Worm (Caenorhabditis elegans) whole organism, mixed stage, embryonic: Measurements from ENCODE around the gene math-34.
A peak's percentile ranks its signal among the peaks of the same experiment; 100 is the strongest.
"Not testable (repeated sequence)": the region's sequence is repeated elsewhere in the genome, so short reads cannot be mapped to it uniquely, and the experiment has no call there.

Experiments used
- M03D4.4 ChIP-seq: sonication (generic microtip); optimal IDR thresholded peaks from 2 replicates; lab custom pipeline; 2017; ENCODE audit warnings: mild to moderate bottlenecking, missing genetic modification characterization, missing compliant biosample characterization
- bed-3 ChIP-seq: fragments of 200-800 bp; sonication (Bioruptor generic); optimal IDR thresholded peaks from 3 replicates; lab custom pipeline; 2018; ENCODE audit warnings: mild to moderate bottlenecking, missing genetic modification characterization, moderate library complexity, missing compliant biosample characterization
- blmp-1 ChIP-seq: fragments of 150-350 bp; optimal IDR thresholded peaks from 2 replicates; lab custom pipeline; 2014; ENCODE audit warnings: missing biosample characterization, missing genetic modification characterization
- ceh-39 ChIP-seq: fragments of 150-350 bp; optimal IDR thresholded peaks from 2 replicates; lab custom pipeline; 2014; ENCODE audit warnings: missing biosample characterization, missing genetic modification characterization
- ceh-43 ChIP-seq: fragments of 200-800 bp; sonication (Bioruptor generic); optimal IDR thresholded peaks from 2 replicates; lab custom pipeline; 2018; ENCODE audit warnings: mild to moderate bottlenecking, missing genetic modification characterization, moderate library complexity, missing compliant biosample characterization
- ceh-83 ChIP-seq: fragments of 200-800 bp; sonication (Bioruptor generic); optimal IDR thresholded peaks from 2 replicates; lab custom pipeline; 2018; ENCODE audit warnings: mild to moderate bottlenecking, missing genetic modification characterization, missing compliant biosample characterization
- ces-1 ChIP-seq: fragments of 150-350 bp; optimal IDR thresholded peaks from 2 replicates; lab custom pipeline; 2014; ENCODE audit warnings: missing biosample characterization, missing genetic modification reagents, missing genetic modification characterization
- cnd-1 ChIP-seq: fragments of 200-800 bp; sonication (Bioruptor generic); optimal IDR thresholded peaks from 2 replicates; lab custom pipeline; 2018; ENCODE audit warnings: mild to moderate bottlenecking, missing genetic modification characterization, missing compliant biosample characterization
- drap-1 ChIP-seq: fragments of 200-800 bp; sonication (Bioruptor generic); optimal IDR thresholded peaks from 3 replicates; lab custom pipeline; 2018; ENCODE audit warnings: mild to moderate bottlenecking, missing genetic modification characterization, missing compliant biosample characterization
- elt-1 ChIP-seq: sonication (generic microtip); optimal IDR thresholded peaks from 2 replicates; lab custom pipeline; 2017; ENCODE audit warnings: missing genetic modification characterization, mild to moderate bottlenecking, missing compliant biosample characterization, antibody characterized with exemption, moderate library complexity, borderline replicate concordance; ENCODE audit not compliant: insufficient read depth
- elt-3 ChIP-seq: fragments of 150-350 bp; optimal IDR thresholded peaks from 2 replicates; lab custom pipeline; 2014; ENCODE audit warnings: missing biosample characterization, missing genetic modification characterization
- flh-1 ChIP-seq: fragments of 200-800 bp; sonication (Bioruptor generic); optimal IDR thresholded peaks from 2 replicates; lab custom pipeline; 2018; ENCODE audit warnings: mild to moderate bottlenecking, missing genetic modification characterization, moderate library complexity, missing compliant biosample characterization
- ham-2 ChIP-seq: fragments of 200-800 bp; sonication (Bioruptor generic); optimal IDR thresholded peaks from 2 replicates; lab custom pipeline; 2018; ENCODE audit warnings: mild to moderate bottlenecking, missing genetic modification characterization, missing compliant biosample characterization
- hlh-1 ChIP-seq: fragments of 150-350 bp; optimal IDR thresholded peaks from 2 replicates; lab custom pipeline; 2014; ENCODE audit warnings: missing biosample characterization, missing genetic modification reagents, missing genetic modification characterization
- lin-13 ChIP-seq: fragments of 150-350 bp; optimal IDR thresholded peaks from 2 replicates; lab custom pipeline; 2014; ENCODE audit warnings: missing biosample characterization, missing genetic modification characterization
- lin-32 ChIP-seq: fragments of 200-800 bp; sonication (Bioruptor generic); optimal IDR thresholded peaks from 2 replicates; lab custom pipeline; 2018; ENCODE audit warnings: mild to moderate bottlenecking, missing genetic modification characterization, missing compliant biosample characterization
- lsy-2 ChIP-seq: fragments of 150-350 bp; optimal IDR thresholded peaks from 2 replicates; lab custom pipeline; 2014; ENCODE audit warnings: missing biosample characterization, missing genetic modification characterization
- mab-5 ChIP-seq: fragments of 150-350 bp; optimal IDR thresholded peaks from 2 replicates; lab custom pipeline; 2014; ENCODE audit warnings: missing biosample characterization, missing genetic modification characterization
- mep-1 ChIP-seq: fragments of 150-350 bp; optimal IDR thresholded peaks from 2 replicates; lab custom pipeline; 2017; ENCODE audit warnings: missing biosample characterization, missing genetic modification reagents, missing genetic modification characterization, inconsistent platforms
- mls-2 ChIP-seq: sonication (generic microtip); optimal IDR thresholded peaks from 2 replicates; lab custom pipeline; 2016; ENCODE audit warnings: mild to moderate bottlenecking, missing genetic modification characterization, moderate library complexity, missing compliant biosample characterization
- nhr-12 ChIP-seq: fragments of 150-350 bp; optimal IDR thresholded peaks from 2 replicates; lab custom pipeline; 2014; ENCODE audit warnings: missing biosample characterization, missing genetic modification characterization
- nhr-237 ChIP-seq: fragments of 150-350 bp; optimal IDR thresholded peaks from 2 replicates; lab custom pipeline; 2014; ENCODE audit warnings: missing biosample characterization, missing genetic modification characterization
- nhr-28 ChIP-seq: fragments of 150-350 bp; optimal IDR thresholded peaks from 2 replicates; lab custom pipeline; 2014; ENCODE audit warnings: missing biosample characterization, missing genetic modification characterization
- nhr-76 ChIP-seq: sonication (generic microtip); optimal IDR thresholded peaks from 2 replicates; lab custom pipeline; 2017; ENCODE audit warnings: missing biosample characterization, missing genetic modification characterization
- pha-4 ChIP-seq: fragments of 150-350 bp; optimal IDR thresholded peaks from 2 replicates; lab custom pipeline; 2018; ENCODE audit warnings: missing biosample characterization, missing genetic modification reagents, missing genetic modification characterization
- sem-2 ChIP-seq: fragments of 200-800 bp; sonication (Bioruptor generic); optimal IDR thresholded peaks from 2 replicates; lab custom pipeline; 2018; ENCODE audit warnings: mild to moderate bottlenecking, missing genetic modification characterization, missing compliant biosample characterization
- snpc-4 ChIP-seq: fragments of 150-350 bp; optimal IDR thresholded peaks from 2 replicates; lab custom pipeline; 2014; ENCODE audit warnings: missing biosample characterization, missing genetic modification characterization
- sptf-1 ChIP-seq: sonication (generic microtip); optimal IDR thresholded peaks from 2 replicates; lab custom pipeline; 2017; ENCODE audit warnings: mild to moderate bottlenecking, missing genetic modification characterization, moderate library complexity, missing compliant biosample characterization
- tbx-8 ChIP-seq: fragments of 200-800 bp; sonication (Bioruptor generic); optimal IDR thresholded peaks from 2 replicates; lab custom pipeline; 2018; ENCODE audit warnings: mild to moderate bottlenecking, missing genetic modification characterization, moderate library complexity, missing compliant biosample characterization
- unc-120 ChIP-seq: sonication (generic microtip); optimal IDR thresholded peaks from 2 replicates; lab custom pipeline; 2017; ENCODE audit warnings: missing genetic modification characterization, missing compliant biosample characterization; ENCODE audit not compliant: poor library complexity, severe bottlenecking
- unc-39 ChIP-seq: fragments of 150-350 bp; optimal IDR thresholded peaks from 2 replicates; lab custom pipeline; 2014; ENCODE audit warnings: missing biosample characterization, missing genetic modification characterization
- ztf-11 ChIP-seq: fragments of 150-350 bp; optimal IDR thresholded peaks from 2 replicates; lab custom pipeline; 2014; ENCODE audit warnings: missing biosample characterization, missing genetic modification characterization

The math-34 gene

ce11 chrII:1028602-1029001, at the start of gene math-34:
Gene math-34 (plus strand): TSS chrII:1028972.
- TF ChIP-seq drap-1 (GFP tag; lab: Kevin White, UChicago) (no peak), lsy-2 (no peak), nhr-12 (tag; lab: Kevin White, UChicago) (no peak), nhr-28 (no peak), snpc-4 (tag; lab: Kevin White, UChicago) (no peak), lin-32 (GFP tag; lab: Kevin White, UChicago) (no peak), pha-4 (tag; lab: Kevin White, UChicago) (no peak), ham-2 (GFP tag; lab: Kevin White, UChicago) (no peak), elt-1 (no peak)
- TF ChIP-seq, all 35 proteins: peak for 0

- TF ChIP-seq bed-3 (no peak), hlh-1 (tag; lab: Kevin White, UChicago) (no peak), ham-2 (GFP tag; lab: Kevin White, UChicago) (no peak), unc-120 (tag; lab: Kevin White, UChicago) (no peak), mep-1 (no peak), sptf-1 (no peak), snpc-4 (tag; lab: Kevin White, UChicago) (no peak), ces-1 (GFP tag; lab: Kevin White, UChicago) (no peak), ceh-83 (GFP tag; lab: Kevin White, UChicago) (no peak), flh-1 (GFP tag; lab: Kevin White, UChicago) (no peak), ceh-39 (tag; lab: Kevin White, UChicago) (no peak), mls-2 (tag; lab: Kevin White, UChicago) (no peak)
These were observed 49.6 kb upstream of the math-34 start, which contains the start of the genes fbxc-17 and fbxc-15 for ce11 chrII:979135-979534. Gene fbxc-17 (minus strand): TSS chrII:979235. Gene fbxc-15 (plus strand): TSS chrII:979423.

ce11 chrII:982842-983241, 45.9 kb upstream of the math-34 start, which contains the start of gene srh-274:
Gene srh-274 (plus strand): TSS chrII:983142.
- no peak for TF ChIP-seq tbx-8 (GFP tag; lab: Kevin White, UChicago)
- TF ChIP-seq elt-3 = no peak
- TF ChIP-seq unc-39 (tag; lab: Kevin White, UChicago) = no peak
- no peak for TF ChIP-seq ceh-39 (tag; lab: Kevin White, UChicago)
- no peak for TF ChIP-seq cnd-1 (tag; lab: Kevin White, UChicago)
- TF ChIP-seq sem-2 (GFP tag; lab: Kevin White, UChicago) = no peak
- TF ChIP-seq nhr-237 (tag; lab: Kevin White, UChicago) = no peak
- TF ChIP-seq M03D4.4 (tag; lab: Kevin White, UChicago) = no peak
- no peak for TF ChIP-seq mep-1
- no peak for TF ChIP-seq blmp-1 (tag; lab: Kevin White, UChicago)
- no peak for TF ChIP-seq ceh-43 (GFP tag; lab: Kevin White, UChicago)
- no peak for TF ChIP-seq ztf-11 (tag; lab: Kevin White, UChicago)
- TF ChIP-seq pha-4 (tag; lab: Kevin White, UChicago) = no peak
- TF ChIP-seq mab-5 (tag; lab: Kevin White, UChicago) = no peak

- not testable (repeated sequence) for TF ChIP-seq nhr-12 (tag; lab: Kevin White, UChicago); lin-13 (tag; lab: Kevin White, UChicago); ceh-83 (GFP tag; lab: Kevin White, UChicago)
These were observed 43.1 kb upstream of the math-34 start, which contains the start of gene fbxc-40 for ce11 chrII:985703-986102. Gene fbxc-40 (plus strand): TSS chrII:986003.

ce11 chrII:988437-988836, 40.3 kb upstream of the math-34 start, which contains the start of gene fbxc-39:
Gene fbxc-39 (plus strand): TSS chrII:988737.
- TF ChIP-seq nhr-76 (tag; lab: Kevin White, UChicago) (no peak), hlh-1 (tag; lab: Kevin White, UChicago) (peak; percentile 22), lin-13 (tag; lab: Kevin White, UChicago) (no peak)
